Worm (Caenorhabditis elegans) whole organism, young adult: ENCODE measurements around the gene F55C12.4.
A peak's percentile ranks its signal among the peaks of the same experiment; 100 is the strongest.

Experiments
- F10E7.11 ChIP-seq: sonication (generic microtip); optimal IDR thresholded peaks from 2 replicates; lab custom pipeline; 2017; ENCODE audit warnings: mild to moderate bottlenecking, missing genetic modification characterization, moderate library complexity, missing compliant biosample characterization
- F33H1.4 ChIP-seq: fragments of 200-800 bp; sonication (Bioruptor generic); IDR thresholded peaks from 2 replicates; pipeline ENCODE4 v1.3.6; 2022; ENCODE audit warnings: missing genetic modification reagents, missing genetic modification characterization, missing compliant biosample characterization
- F52B5.7 ChIP-seq: sonication (generic microtip); optimal IDR thresholded peaks from 2 replicates; lab custom pipeline; 2016; ENCODE audit warnings: mild to moderate bottlenecking, missing genetic modification characterization, missing compliant biosample characterization
- K11D2.4 ChIP-seq: fragments of 200-800 bp; sonication (Bioruptor generic); IDR thresholded peaks from 2 replicates; pipeline ENCODE4 v1.3.6; 2022; ENCODE audit warnings: missing genetic modification reagents, missing genetic modification characterization, missing compliant biosample characterization
- Y53F4B.3 ChIP-seq: fragments of 200-800 bp; sonication (Bioruptor generic); IDR thresholded peaks from 2 replicates; pipeline ENCODE4 v1.3.6; 2022; ENCODE audit warnings: missing genetic modification reagents, missing genetic modification characterization, missing compliant biosample characterization
- cebp-1 ChIP-seq, 2 experiments: fragments of 200-800 bp in 1 of 2; sonication (Bioruptor generic) in 1 of 2; sonication (generic microtip) in 1 of 2; IDR thresholded peaks in 1 of 2; optimal IDR thresholded peaks in 1 of 2; 2 replicates each; pipeline versions ENCODE4 v1.3.6 to Lab custom; 2017 to 2022; ENCODE audit warnings: missing compliant biosample characterization in 2 of 2, missing genetic modification characterization in 2 of 2, mild to moderate bottlenecking in 1 of 2, missing genetic modification reagents in 1 of 2, moderate library complexity in 1 of 2
- ceh-100 ChIP-seq: fragments of 200-800 bp; sonication (Bioruptor generic); IDR thresholded peaks from 2 replicates; pipeline ENCODE4 v1.3.6; 2022; ENCODE audit warnings: missing genetic modification reagents, missing genetic modification characterization, missing compliant biosample characterization
- ceh-58 ChIP-seq: fragments of 200-800 bp; sonication (Bioruptor generic); IDR thresholded peaks from 2 replicates; pipeline ENCODE4 v1.3.6; 2022; ENCODE audit warnings: missing genetic modification characterization, missing compliant biosample characterization
- ceh-79 ChIP-seq: sonication (generic microtip); optimal IDR thresholded peaks from 2 replicates; lab custom pipeline; 2017; ENCODE audit warnings: mild to moderate bottlenecking, missing genetic modification characterization, missing compliant biosample characterization
- chd-7 ChIP-seq: sonication (generic microtip); optimal IDR thresholded peaks from 2 replicates; lab custom pipeline; 2016; ENCODE audit warnings: mild to moderate bottlenecking, missing genetic modification characterization, moderate library complexity, missing compliant biosample characterization
- dox-1 ChIP-seq: fragments of 200-800 bp; sonication (Bioruptor generic); IDR thresholded peaks from 2 replicates; pipeline ENCODE4 v1.3.6; 2022; ENCODE audit warnings: missing genetic modification reagents, missing genetic modification characterization, missing compliant biosample characterization
- efl-1 ChIP-seq: fragments of 150-350 bp; optimal IDR thresholded peaks from 2 replicates; lab custom pipeline; 2014; ENCODE audit warnings: missing biosample characterization, missing genetic modification reagents, missing genetic modification characterization
- hlh-12 ChIP-seq: sonication (generic microtip); optimal IDR thresholded peaks from 2 replicates; lab custom pipeline; 2016; ENCODE audit warnings: missing genetic modification characterization, missing compliant biosample characterization
- hlh-26 ChIP-seq: fragments of 200-800 bp; sonication (Bioruptor generic); conservative IDR thresholded peaks from 2 replicates; pipeline ENCODE4 v1.3.6; 2022; ENCODE audit warnings: missing genetic modification reagents, missing genetic modification characterization, missing compliant biosample characterization
- hmg-1.2 ChIP-seq: fragments of 200-800 bp; sonication (Bioruptor generic); IDR thresholded peaks from 2 replicates; pipeline ENCODE4 v1.3.6; 2022; ENCODE audit warnings: missing genetic modification reagents, missing genetic modification characterization, missing compliant biosample characterization
- hmg-20 ChIP-seq: fragments of 200-800 bp; sonication (Bioruptor generic); IDR thresholded peaks from 2 replicates; pipeline ENCODE4 v1.3.6; 2022; ENCODE audit warnings: missing genetic modification reagents, missing genetic modification characterization, missing compliant biosample characterization
- hsf-1 ChIP-seq: fragments of 200-800 bp; sonication (Bioruptor generic); IDR thresholded peaks from 2 replicates; pipeline ENCODE4 v1.3.6; 2022; ENCODE audit warnings: missing genetic modification reagents, missing genetic modification characterization, missing compliant biosample characterization
- lin-40 ChIP-seq: sonication (generic microtip); optimal IDR thresholded peaks from 2 replicates; lab custom pipeline; 2016; ENCODE audit warnings: missing genetic modification characterization, mild to moderate bottlenecking, missing compliant biosample characterization, missing genotype, missing genetic modification reagents
- madf-3 ChIP-seq: fragments of 200-800 bp; sonication (Bioruptor generic); IDR thresholded peaks from 2 replicates; pipeline ENCODE4 v1.3.6; 2022; ENCODE audit warnings: missing genetic modification reagents, missing genetic modification characterization, missing compliant biosample characterization
- nfya-1 ChIP-seq: sonication (generic microtip); optimal IDR thresholded peaks from 2 replicates; lab custom pipeline; 2017; ENCODE audit warnings: antibody characterized with exemption, missing compliant biosample characterization, missing genetic modification characterization, borderline replicate concordance; ENCODE audit not compliant: insufficient read depth
- nfyb-1 ChIP-seq: fragments of 200-800 bp; sonication (Bioruptor generic); IDR thresholded peaks from 2 replicates; pipeline ENCODE4 v1.3.6; 2022; ENCODE audit warnings: missing genetic modification reagents, missing genetic modification characterization, missing compliant biosample characterization
- nhr-120 ChIP-seq: fragments of 200-800 bp; sonication (Bioruptor generic); IDR thresholded peaks from 2 replicates; pipeline ENCODE4 v1.3.6; 2022; ENCODE audit warnings: missing genetic modification characterization, missing compliant biosample characterization
- nhr-179 ChIP-seq: sonication (generic microtip); optimal IDR thresholded peaks from 2 replicates; lab custom pipeline; 2016; ENCODE audit warnings: mild to moderate bottlenecking, missing genetic modification characterization, missing compliant biosample characterization
- nhr-27 ChIP-seq: fragments of 200-800 bp; sonication (Bioruptor generic); optimal IDR thresholded peaks from 2 replicates; lab custom pipeline; 2018; ENCODE audit warnings: mild to moderate bottlenecking, missing genetic modification characterization, moderate library complexity, missing compliant biosample characterization
- nhr-80 ChIP-seq: sonication (generic microtip); optimal IDR thresholded peaks from 2 replicates; lab custom pipeline; 2016; ENCODE audit warnings: missing genetic modification characterization, missing compliant biosample characterization
- pha-4 ChIP-seq: fragments of 150-350 bp; sonication (generic microtip); optimal IDR thresholded peaks from 2 replicates; lab custom pipeline; 2014; ENCODE audit warnings: missing biosample characterization, missing genetic modification reagents, missing genetic modification characterization
- snpc-3.4 ChIP-seq: sonication (generic microtip); optimal IDR thresholded peaks from 2 replicates; lab custom pipeline; 2017; ENCODE audit warnings: missing genetic modification characterization, mild to moderate bottlenecking, missing compliant biosample characterization, antibody characterized with exemption, moderate library complexity, missing genotype, missing genetic modification reagents
- tlf-1 ChIP-seq: fragments of 200-800 bp; sonication (Bioruptor generic); optimal IDR thresholded peaks from 2 replicates; lab custom pipeline; 2018; ENCODE audit warnings: mild to moderate bottlenecking, missing genetic modification characterization, missing compliant biosample characterization
- xnd-1 ChIP-seq: sonication (generic microtip); optimal IDR thresholded peaks from 2 replicates; lab custom pipeline; 2016; ENCODE audit warnings: missing genotype, missing genetic modification reagents, missing genetic modification characterization, missing compliant biosample characterization
- zim-3 ChIP-seq: sonication (generic microtip); optimal IDR thresholded peaks from 2 replicates; lab custom pipeline; 2017; ENCODE audit warnings: mild to moderate bottlenecking, missing genetic modification characterization, moderate library complexity, missing compliant biosample characterization
- ztf-3 ChIP-seq: fragments of 200-800 bp; sonication (Bioruptor generic); optimal IDR thresholded peaks from 2 replicates; lab custom pipeline; 2018; ENCODE audit warnings: mild to moderate bottlenecking, missing genetic modification characterization, missing compliant biosample characterization
- ztf-6 ChIP-seq: fragments of 200-800 bp; sonication (Bioruptor generic); IDR thresholded peaks from 2 replicates; pipeline ENCODE4 v1.3.6; 2022; ENCODE audit warnings: missing genetic modification reagents, missing genetic modification characterization, missing compliant biosample characterization

Gene F55C12.4

ce11 chrII:5889417-5890139, 31.4 kb upstream of the F55C12.4 start:
- TF ChIP-seq xnd-1 (tag; lab: Kevin White, UChicago) (no peak), cebp-1 (GFP tag; IDR thresholded peaks at IDR 0.05; lab: Robert Waterston, UW) (0 out of 2 replicates have a peak, but pooled peaks have one; percentile 26), cebp-1 (tag; optimal IDR thresholded peaks at IDR 0.05; lab: Kevin White, UChicago) (peak; percentile 78), K11D2.4 (GFP tag; lab: Robert Waterston, UW) (no peak)
- TF ChIP-seq, all 124 proteins: peak for 1

ce11 chrII:5885966-5886621, 27.9 kb upstream of the F55C12.4 start:
- TF ChIP-seq hmg-1.2 (GFP tag; lab: Robert Waterston, UW) (peak; percentile 16; the same call in 1 of the 2 replicates), nfya-1 (tag; lab: Kevin White, UChicago) (no peak), ztf-3 (GFP tag; lab: Kevin White, UChicago) (no peak), zim-3 (tag; lab: Kevin White, UChicago) (no peak), lin-40 (tag; lab: Kevin White, UChicago) (peak; percentile 64), cebp-1 (GFP tag; IDR thresholded peaks at IDR 0.05; lab: Robert Waterston, UW) (peak; percentile 76; the same call in 1 of the 2 replicates), cebp-1 (tag; optimal IDR thresholded peaks at IDR 0.05; lab: Kevin White, UChicago) (peak; percentile 94), nhr-179 (no peak), pha-4 (tag; lab: Kevin White, UChicago) (no peak), dox-1 (GFP tag; lab: Robert Waterston, UW) (0 out of 2 replicates have a peak, but pooled peaks have one; percentile 27), F10E7.11 (no peak), ceh-79 (no peak), nhr-80 (peak; percentile 43)

- no peak for TF ChIP-seq hlh-26
- no peak for TF ChIP-seq nfyb-1 (GFP tag; lab: Robert Waterston, UW)
- TF ChIP-seq ztf-3 (GFP tag; lab: Kevin White, UChicago) = no peak
- no peak for TF ChIP-seq hsf-1 (GFP tag; lab: Robert Waterston, UW)
- TF ChIP-seq nhr-120 (GFP tag; lab: Robert Waterston, UW) = no peak
- TF ChIP-seq F52B5.7 = no peak
- TF ChIP-seq madf-3 = no peak
- no peak for TF ChIP-seq Y53F4B.3 (GFP tag; lab: Robert Waterston, UW)
- no peak for TF ChIP-seq ceh-58 (GFP tag; lab: Robert Waterston, UW)
- no peak for TF ChIP-seq efl-1 (GFP tag; lab: Kevin White, UChicago)
- no peak for TF ChIP-seq ceh-100 (GFP tag; lab: Robert Waterston, UW)
- TF ChIP-seq ztf-6 (GFP tag; lab: Robert Waterston, UW) = no peak
- TF ChIP-seq snpc-3.4 (tag; lab: Kevin White, UChicago) = no peak
- no peak for TF ChIP-seq hlh-12 (tag; lab: Kevin White, UChicago)
- no peak for TF ChIP-seq hmg-20 (GFP tag; lab: Robert Waterston, UW)
- TF ChIP-seq nhr-27 = no peak
- TF ChIP-seq F33H1.4 (GFP tag; lab: Robert Waterston, UW) = no peak
- TF ChIP-seq tlf-1 (GFP tag; lab: Kevin White, UChicago) = no peak
- no peak for TF ChIP-seq chd-7 (tag; lab: Kevin White, UChicago)
These were observed 26.0 kb upstream of the F55C12.4 start, which contains the start of gene rfip-1 for ce11 chrII:5884252-5884651. rfip-1 (plus strand) TSS chrII:5884552.
